Worm (Caenorhabditis elegans) whole organism, young adult: Measurements from ENCODE around the gene F08F8.11.

Experiments
- C06A6.2 ChIP-seq: fragments of 200-800 bp; sonication (Bioruptor generic); conservative IDR thresholded peaks from 2 replicates; pipeline ENCODE4 v1.3.6; 2022; ENCODE audit warnings: missing genetic modification characterization, missing compliant biosample characterization
- egl-44 ChIP-seq: fragments of 200-800 bp; sonication (Bioruptor generic); IDR thresholded peaks from 2 replicates; pipeline ENCODE4 v1.3.6; 2022; ENCODE audit warnings: missing genetic modification reagents, missing genetic modification characterization, missing compliant biosample characterization
- rcor-1 ChIP-seq: fragments of 200-800 bp; sonication (Bioruptor generic); IDR thresholded peaks from 2 replicates; pipeline ENCODE4 v1.3.6; 2022; ENCODE audit warnings: missing genetic modification reagents, missing genetic modification characterization, missing compliant biosample characterization

DNA sequence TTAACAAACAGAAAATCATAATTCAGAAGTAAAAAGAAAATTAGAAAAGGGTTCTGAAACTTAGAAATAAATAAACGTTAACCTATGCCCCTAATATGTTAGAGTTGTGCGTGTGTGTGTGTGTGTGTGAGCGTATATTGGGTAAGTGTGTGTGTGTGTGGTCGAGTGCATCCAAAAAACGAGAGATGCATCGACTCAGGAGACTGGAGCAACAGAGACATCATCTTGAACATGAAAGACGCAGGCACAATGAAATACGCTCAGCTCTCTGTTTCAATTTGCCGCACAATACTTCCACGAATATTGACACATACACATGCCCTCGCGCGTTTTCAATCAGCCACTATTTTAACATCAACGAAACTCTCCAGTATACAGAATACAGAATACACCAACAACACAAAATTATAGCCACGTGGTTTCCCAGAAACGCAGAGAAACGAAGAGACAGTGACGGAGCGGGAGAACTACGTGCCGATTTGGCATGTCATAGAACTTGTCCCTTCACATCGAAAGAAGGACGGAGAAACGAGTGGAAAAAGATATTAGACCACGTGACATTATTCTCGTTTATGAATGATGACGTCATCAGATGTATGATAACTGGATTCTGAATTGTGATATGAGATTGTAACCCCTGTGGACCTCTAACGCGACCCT lies 10.6 kb downstream of the F08F8.11 start:
- TF ChIP-seq egl-44 (GFP tag; lab: Robert Waterston, UW) (no peak), rcor-1 (no peak), C06A6.2 (GFP tag; lab: Robert Waterston, UW) (peak; percentile 62; the same call in 1 of the 2 replicates)
